Worm (Caenorhabditis elegans): ENCODE data around the gene marc-5.

The marc-5 gene

ce11 chrII:12339152-12339551, 40.2 kb downstream of the marc-5 start:
- no peak for TF ChIP-seq zim-3 (tag; optimal IDR thresholded peaks at IDR 0.05)
- no peak for TF ChIP-seq ztf-22 (GFP tag; optimal IDR thresholded peaks at IDR 0.05)
- TF ChIP-seq lin-35 (GFP tag; optimal IDR thresholded peaks at IDR 0.05), result peak in 1 of 3 experiments; percentile 10
- TF ChIP-seq Y53F4B.3 (GFP tag; IDR thresholded peaks at IDR 0.05), result no peak
- TF ChIP-seq gei-17 (GFP tag; optimal IDR thresholded peaks at IDR 0.05), result no peak
- no peak for TF ChIP-seq F33H1.4 (GFP tag; IDR thresholded peaks at IDR 0.05)
- no peak for TF ChIP-seq ets-4 (GFP tag; optimal IDR thresholded peaks at IDR 0.05)
- no peak for TF ChIP-seq lsy-27 (tag; optimal IDR thresholded peaks at IDR 0.05; ENCODE audit: borderline replicate concordance, insufficient read depth)
- peak; percentile 56 for TF ChIP-seq ceh-27 (GFP tag; optimal IDR thresholded peaks at IDR 0.05)
- no peak for TF ChIP-seq dpff-1 (tag; optimal IDR thresholded peaks at IDR 0.05)
- no peak for TF ChIP-seq let-607 (tag; optimal IDR thresholded peaks at IDR 0.05)
- peak; percentile 96 for TF ChIP-seq lir-1 (GFP tag; conservative IDR thresholded peaks at IDR 0.05)
- TF ChIP-seq hsf-1 (GFP tag; IDR thresholded peaks at IDR 0.05), result no peak
- TF ChIP-seq lin-40 (tag; optimal IDR thresholded peaks at IDR 0.05), result peak; percentile 59
- no peak for TF ChIP-seq tbx-9 (tag; optimal IDR thresholded peaks at IDR 0.05; ENCODE audit: borderline replicate concordance)
- TF ChIP-seq bed-2 (GFP tag; IDR thresholded peaks at IDR 0.05), result no peak
- TF ChIP-seq him-1 (tag; optimal IDR thresholded peaks at IDR 0.05), result no peak
- no peak for TF ChIP-seq cebp-2 (GFP tag; IDR thresholded peaks at IDR 0.05)
- no peak for TF ChIP-seq F39B2.1 (GFP tag; IDR thresholded peaks at IDR 0.05)
- TF ChIP-seq nfyb-1 (GFP tag; IDR thresholded peaks at IDR 0.05), result peak; percentile 98
- no peak for TF ChIP-seq ztf-26 (tag; optimal IDR thresholded peaks at IDR 0.05)
- TF ChIP-seq ceh-79 (tag; optimal IDR thresholded peaks at IDR 0.05), result no peak
- no peak for TF ChIP-seq Y67H2A.10 (GFP tag; conservative IDR thresholded peaks at IDR 0.05)
- no peak for TF ChIP-seq B0336.3 (GFP tag; IDR thresholded peaks at IDR 0.05)
- TF ChIP-seq F22D6.2 (tag; optimal IDR thresholded peaks at IDR 0.05), result no peak
- no peak for TF ChIP-seq F37B4.10 (GFP tag; IDR thresholded peaks at IDR 0.05)
- TF ChIP-seq attf-5 (GFP tag; optimal IDR thresholded peaks at IDR 0.05), result no peak
- peak; percentile 0 for TF ChIP-seq K12H6.12 (tag; optimal IDR thresholded peaks at IDR 0.05)
- no peak for TF ChIP-seq rcor-1 (GFP tag; IDR thresholded peaks at IDR 0.05)
- no peak for TF ChIP-seq Y79H2A.3 (GFP tag; conservative IDR thresholded peaks at IDR 0.05)
- no peak for TF ChIP-seq ztf-25 (GFP tag; IDR thresholded peaks at IDR 0.05)
- no peak for TF ChIP-seq ztf-6 (GFP tag; IDR thresholded peaks at IDR 0.05)
- no peak for TF ChIP-seq ceh-58 (GFP tag; IDR thresholded peaks at IDR 0.05)
- TF ChIP-seq snpc-1.3 (tag; optimal IDR thresholded peaks at IDR 0.05; ENCODE audit: insufficient read depth), result no peak
- no peak for TF ChIP-seq B0035.1 (tag; optimal IDR thresholded peaks at IDR 0.05)
- TF ChIP-seq snpc-4 (GFP tag; optimal IDR thresholded peaks at IDR 0.05), result no peak
- peak in 2 of 4 experiments; percentile 13 to 37 for TF ChIP-seq snpc-4 (tag; optimal IDR thresholded peaks at IDR 0.05)
- TF ChIP-seq ekl-4 (GFP tag; IDR thresholded peaks at IDR 0.05), result no peak
- TF ChIP-seq mxl-1 (tag; optimal IDR thresholded peaks at IDR 0.05), result no peak
- peak; percentile 90 for TF ChIP-seq hmg-1.2 (GFP tag; IDR thresholded peaks at IDR 0.05)

- TF ChIP-seq C17E4.6 (GFP tag; IDR thresholded peaks at IDR 0.05) (no peak), rpc-1 (optimal IDR thresholded peaks at IDR 0.05) (no peak), rpc-1 (tag; optimal IDR thresholded peaks at IDR 0.05) (no peak), ekl-4 (GFP tag; IDR thresholded peaks at IDR 0.05) (no peak), Y67H2A.10 (GFP tag; conservative IDR thresholded peaks at IDR 0.05) (no peak), ztf-22 (GFP tag; optimal IDR thresholded peaks at IDR 0.05) (no peak), lin-35 (GFP tag; optimal IDR thresholded peaks at IDR 0.05) (no peak), zim-3 (tag; optimal IDR thresholded peaks at IDR 0.05) (no peak), mes-4 (tag; optimal IDR thresholded peaks at IDR 0.05) (no peak), hmg-20 (GFP tag; IDR thresholded peaks at IDR 0.05) (no peak), snpc-3.4 (tag; optimal IDR thresholded peaks at IDR 0.05) (no peak), ama-1 (optimal IDR thresholded peaks at IDR 0.05) (no peak), ama-1 (GFP tag; optimal IDR thresholded peaks at IDR 0.05) (no peak), cebp-2 (GFP tag; IDR thresholded peaks at IDR 0.05) (no peak), sptf-2 (GFP tag; optimal IDR thresholded peaks at IDR 0.05) (no peak), aptf-2 (GFP tag; conservative IDR thresholded peaks at IDR 0.05) (no peak), K11D2.4 (GFP tag; IDR thresholded peaks at IDR 0.05) (no peak), F37B4.10 (GFP tag; IDR thresholded peaks at IDR 0.05) (no peak), K12H6.12 (tag; optimal IDR thresholded peaks at IDR 0.05) (no peak)
Measured at ce11 chrII:12335430-12335829, 43.9 kb downstream of the marc-5 start, which contains the start of gene sre-52. sre-52 (plus strand) TSS chrII:12335730.

Data from whole organism, young adult.